Worm (Caenorhabditis elegans) whole organism, L3 larva: Measurements from ENCODE around the gene W02B12.12.

Source experiments
- ama-1 ChIP-seq: fragments of 150-350 bp; optimal IDR thresholded peaks from 2 replicates; lab custom pipeline; 2018
- ceh-16 ChIP-seq: sonication (generic microtip); optimal IDR thresholded peaks from 2 replicates; lab custom pipeline; 2017; ENCODE audit warnings: missing biosample characterization, missing genetic modification characterization
- ceh-28 ChIP-seq: fragments of 150-350 bp; optimal IDR thresholded peaks from 2 replicates; lab custom pipeline; 2014; ENCODE audit warnings: missing biosample characterization, missing genetic modification reagents, missing genetic modification characterization
- ceh-82 ChIP-seq: fragments of 150-350 bp; optimal IDR thresholded peaks from 2 replicates; lab custom pipeline; 2014; ENCODE audit warnings: missing biosample characterization, missing genetic modification characterization
- egl-27 ChIP-seq: sonication (generic microtip); optimal IDR thresholded peaks from 4 replicates; lab custom pipeline; 2017; ENCODE audit warnings: missing biosample characterization, missing genetic modification reagents, missing genetic modification characterization
- egl-5 ChIP-seq: fragments of 150-350 bp; optimal IDR thresholded peaks from 2 replicates; lab custom pipeline; 2017; ENCODE audit warnings: missing biosample characterization, missing genetic modification reagents, missing genetic modification characterization, inconsistent platforms
- elt-1 ChIP-seq: fragments of 150-350 bp; optimal IDR thresholded peaks from 2 replicates; lab custom pipeline; 2014; ENCODE audit warnings: missing biosample characterization, missing genetic modification characterization
- elt-2 ChIP-seq: sonication (generic microtip); optimal IDR thresholded peaks from 2 replicates; lab custom pipeline; 2016; ENCODE audit warnings: missing genetic modification reagents, mild to moderate bottlenecking, missing genetic modification characterization, missing compliant biosample characterization
- eor-1 ChIP-seq, 2 experiments: fragments of 150-350 bp; optimal IDR thresholded peaks; 2 replicates each; lab custom pipeline; 2014 to 2018; ENCODE audit warnings: missing biosample characterization in 2 of 2, missing genetic modification characterization in 2 of 2
- fkh-10 ChIP-seq: sonication (generic microtip); optimal IDR thresholded peaks from 2 replicates; lab custom pipeline; 2017; ENCODE audit warnings: missing biosample characterization, missing genetic modification reagents, missing genetic modification characterization
- jun-1 ChIP-seq: fragments of 150-350 bp; optimal IDR thresholded peaks from 2 replicates; lab custom pipeline; 2014; ENCODE audit warnings: missing biosample characterization, missing genetic modification reagents, missing genetic modification characterization
- lin-39 ChIP-seq: fragments of 150-350 bp; optimal IDR thresholded peaks from 2 replicates; lab custom pipeline; 2018; ENCODE audit warnings: missing biosample characterization, missing genetic modification reagents, missing genetic modification characterization
- lsy-12 ChIP-seq: sonication (generic microtip); optimal IDR thresholded peaks from 2 replicates; lab custom pipeline; 2016; ENCODE audit warnings: mild to moderate bottlenecking, missing genetic modification characterization, missing compliant biosample characterization
- mdl-1 ChIP-seq: fragments of 150-350 bp; optimal IDR thresholded peaks from 2 replicates; lab custom pipeline; 2014; ENCODE audit warnings: missing biosample characterization, missing genetic modification characterization
- nfya-1 ChIP-seq: sonication (generic microtip); optimal IDR thresholded peaks from 2 replicates; lab custom pipeline; 2017; ENCODE audit warnings: missing genetic modification characterization, mild to moderate bottlenecking, missing compliant biosample characterization, antibody characterized with exemption, moderate library complexity; ENCODE audit not compliant: insufficient read depth
- nhr-11 ChIP-seq: fragments of 150-350 bp; optimal IDR thresholded peaks from 2 replicates; lab custom pipeline; 2014; ENCODE audit warnings: missing biosample characterization, missing genetic modification characterization
- nhr-12 ChIP-seq: fragments of 150-350 bp; optimal IDR thresholded peaks from 2 replicates; lab custom pipeline; 2014; ENCODE audit warnings: missing biosample characterization, missing genetic modification characterization
- nhr-23 ChIP-seq: fragments of 150-350 bp; optimal IDR thresholded peaks from 2 replicates; lab custom pipeline; 2014; ENCODE audit warnings: missing biosample characterization, missing genetic modification reagents, missing genetic modification characterization
- nhr-237 ChIP-seq: fragments of 150-350 bp; optimal IDR thresholded peaks from 2 replicates; lab custom pipeline; 2014; ENCODE audit warnings: missing biosample characterization, missing genetic modification characterization
- nhr-25 ChIP-seq: sonication (generic microtip); optimal IDR thresholded peaks from 2 replicates; lab custom pipeline; 2017; ENCODE audit warnings: missing biosample characterization, missing genetic modification characterization
- nhr-28 ChIP-seq: fragments of 150-350 bp; optimal IDR thresholded peaks from 2 replicates; lab custom pipeline; 2014; ENCODE audit warnings: missing biosample characterization, missing genetic modification characterization
- nhr-43 ChIP-seq: sonication (generic microtip); optimal IDR thresholded peaks from 2 replicates; lab custom pipeline; 2016; ENCODE audit warnings: mild to moderate bottlenecking, missing genetic modification characterization, missing compliant biosample characterization; ENCODE audit not compliant: poor library complexity, severe bottlenecking
- pha-4 ChIP-seq: fragments of 150-350 bp; optimal IDR thresholded peaks from 2 replicates; lab custom pipeline; 2014; ENCODE audit warnings: missing biosample characterization, missing genetic modification reagents, missing genetic modification characterization
- pqm-1 ChIP-seq: fragments of 150-350 bp; optimal IDR thresholded peaks from 2 replicates; lab custom pipeline; 2017; ENCODE audit warnings: missing biosample characterization, missing genetic modification characterization, inconsistent platforms
- sea-2 ChIP-seq: fragments of 150-350 bp; sonication (generic microtip); optimal IDR thresholded peaks from 4 replicates; lab custom pipeline; 2014; ENCODE audit warnings: missing biosample characterization, missing genetic modification reagents, missing genetic modification characterization
- skn-1 ChIP-seq: fragments of 150-350 bp; optimal IDR thresholded peaks from 2 replicates; lab custom pipeline; 2014; ENCODE audit warnings: missing biosample characterization, missing genetic modification characterization
- tbx-2 ChIP-seq: sonication (generic microtip); optimal IDR thresholded peaks from 2 replicates; lab custom pipeline; 2016; ENCODE audit warnings: mild to moderate bottlenecking, missing genetic modification characterization, missing compliant biosample characterization
- zag-1 ChIP-seq: fragments of 150-350 bp; optimal IDR thresholded peaks from 2 replicates; lab custom pipeline; 2014; ENCODE audit warnings: missing biosample characterization, missing genetic modification characterization
- ztf-11 ChIP-seq: fragments of 150-350 bp; optimal IDR thresholded peaks from 2 replicates; lab custom pipeline; 2014; ENCODE audit warnings: missing biosample characterization, missing genetic modification characterization
- ztf-4 ChIP-seq: fragments of 150-350 bp; optimal IDR thresholded peaks from 2 replicates; lab custom pipeline; 2014; ENCODE audit warnings: missing biosample characterization, missing genetic modification characterization

Gene W02B12.12

DNA sequence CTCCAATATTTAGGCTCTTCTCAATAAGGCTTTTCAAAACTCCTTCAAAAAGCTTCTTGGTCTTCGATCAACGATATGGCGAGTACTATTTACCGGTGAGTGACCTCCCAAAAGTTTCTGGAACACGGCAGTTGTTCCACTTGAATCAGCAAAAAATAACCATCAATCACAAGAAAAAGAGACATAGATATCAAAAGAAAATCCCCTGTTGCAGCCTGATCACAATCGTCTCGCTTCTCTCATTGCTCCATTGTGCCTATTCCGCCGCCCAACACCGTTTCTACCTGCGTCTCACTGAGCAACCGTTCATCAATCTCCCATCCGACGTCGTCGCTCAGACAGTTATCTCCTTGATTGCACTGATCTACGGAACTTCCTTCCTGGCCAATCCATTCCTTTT lies 17.8 kb upstream of the W02B12.12 start, which contains the start of gene emc-5:
Gene emc-5 (plus strand): TSS at position 14 of the 400 bp plus-strand sequence.
- TF ChIP-seq skn-1 (no peak), nfya-1 (tag; lab: Kevin White, UChicago) (peak; percentile 21), lin-39 (peak; percentile 69)

DNA sequence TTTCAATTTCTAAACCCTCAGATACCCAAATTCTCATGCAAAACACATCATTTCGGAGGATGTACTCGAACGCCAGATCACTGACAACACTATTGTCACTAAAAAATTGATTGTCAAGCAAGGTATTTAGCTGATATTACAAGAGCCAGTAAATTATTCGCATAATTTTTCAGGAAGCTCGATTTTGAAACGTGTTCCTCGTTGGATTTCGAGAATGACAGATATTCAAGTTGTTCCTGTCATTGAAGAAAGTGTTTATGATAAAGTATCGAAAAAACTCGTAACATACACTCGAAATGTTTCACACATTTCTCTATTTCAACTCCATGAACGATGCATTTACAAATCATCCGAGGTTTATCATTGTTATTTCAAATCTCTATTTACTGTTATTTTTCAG lies 16.8 kb upstream of the W02B12.12 start:
- no peak for TF ChIP-seq nhr-25 (tag; lab: Kevin White, UChicago)
- TF ChIP-seq zag-1 (tag; lab: Kevin White, UChicago): no peak
- no peak for TF ChIP-seq nhr-11 (tag; lab: Kevin White, UChicago)
- TF ChIP-seq nhr-28 (tag; lab: Kevin White, UChicago): no peak
- TF ChIP-seq jun-1 (tag; lab: Kevin White, UChicago): no peak
- TF ChIP-seq nhr-43 (tag; lab: Kevin White, UChicago): no peak
- no peak for TF ChIP-seq eor-1 (tag; optimal IDR thresholded peaks at IDR 0.05; lab: Kevin White, UChicago)
- TF ChIP-seq ama-1 (lab: Kevin White, UChicago): no peak
- TF ChIP-seq lsy-12: no peak
- TF ChIP-seq pha-4 (tag; lab: Kevin White, UChicago): no peak
- no peak for TF ChIP-seq ztf-11 (tag; lab: Kevin White, UChicago)
- no peak for TF ChIP-seq nhr-12
- no peak for TF ChIP-seq mdl-1 (tag; lab: Kevin White, UChicago)
- no peak for TF ChIP-seq ceh-16 (tag; lab: Kevin White, UChicago)
- TF ChIP-seq ztf-4: no peak
- no peak for TF ChIP-seq fkh-10 (GFP tag; lab: Kevin White, UChicago)
- TF ChIP-seq, all 47 proteins: peak for 0

DNA sequence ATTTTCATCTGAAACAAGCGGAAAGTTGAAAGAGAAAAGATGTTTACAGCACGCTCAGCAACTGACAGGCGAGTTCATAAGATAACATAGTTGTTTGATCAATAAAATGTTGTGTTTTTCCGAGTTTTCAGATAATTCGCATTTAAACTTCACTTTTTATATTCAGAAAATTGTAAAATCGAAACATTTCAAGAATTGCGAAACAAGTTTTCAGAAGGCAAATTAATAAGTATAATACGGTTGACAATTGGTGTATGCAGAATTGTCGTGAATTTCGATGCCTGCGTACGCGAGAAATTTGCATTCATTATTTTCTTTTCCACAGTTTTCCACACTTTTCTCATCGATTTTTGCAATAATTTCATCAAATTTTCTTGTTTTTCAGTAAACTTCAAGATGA lies 16.3 kb upstream of the W02B12.12 start, which contains the start of the genes ooc-3 and B0334.4:
Gene ooc-3 (minus strand): TSS at position 15 of the 400 bp plus-strand sequence.
Gene B0334.4 (plus strand): TSS at position 386 of the 400 bp plus-strand sequence.
- TF ChIP-seq nhr-23 (tag; lab: Kevin White, UChicago): no peak
- no peak for TF ChIP-seq nhr-11 (tag; lab: Kevin White, UChicago)
- TF ChIP-seq elt-2: no peak
- no peak for TF ChIP-seq ceh-16 (tag; lab: Kevin White, UChicago)
- peak; percentile 11 for TF ChIP-seq egl-5 (tag; lab: Kevin White, UChicago)
- peak; percentile 70 for TF ChIP-seq pha-4 (tag; lab: Kevin White, UChicago)
- TF ChIP-seq nfya-1 (tag; lab: Kevin White, UChicago): peak; percentile 72
- TF ChIP-seq skn-1: peak; percentile 56

DNA sequence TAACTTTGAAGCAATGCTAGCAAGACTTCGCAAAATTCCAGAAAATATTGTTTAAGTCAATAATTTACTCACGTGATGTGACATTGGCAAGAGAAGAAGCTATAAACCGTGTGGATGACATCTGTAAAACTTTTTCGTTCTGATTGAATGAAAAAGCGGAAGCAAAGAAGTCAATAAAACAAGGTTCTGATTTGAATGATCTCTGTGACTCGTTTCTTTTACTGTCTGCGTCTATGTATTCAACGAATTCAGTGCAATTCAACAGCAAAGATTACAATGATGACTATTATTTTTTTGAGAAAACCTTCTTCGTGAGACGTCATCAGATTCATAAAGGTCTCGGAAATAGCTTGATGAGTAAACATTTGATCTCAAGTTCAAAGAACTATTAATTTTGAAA lies 13.9 kb upstream of the W02B12.12 start, which contains the start of gene hacl-1:
Gene hacl-1 (minus strand): TSS at position 121 of the 400 bp plus-strand sequence.
- TF ChIP-seq nhr-25 (tag; lab: Kevin White, UChicago) (peak; percentile 87), nhr-28 (tag; lab: Kevin White, UChicago) (no peak), nhr-23 (tag; lab: Kevin White, UChicago) (peak; percentile 38), ama-1 (lab: Kevin White, UChicago) (no peak), lsy-12 (peak; percentile 7), pqm-1 (tag; lab: Kevin White, UChicago) (peak; percentile 62), nhr-237 (tag; lab: Kevin White, UChicago) (no peak), ceh-28 (tag; lab: Kevin White, UChicago) (peak; percentile 9), nfya-1 (tag; lab: Kevin White, UChicago) (peak; percentile 1), jun-1 (tag; lab: Kevin White, UChicago) (peak; percentile 4)

DNA sequence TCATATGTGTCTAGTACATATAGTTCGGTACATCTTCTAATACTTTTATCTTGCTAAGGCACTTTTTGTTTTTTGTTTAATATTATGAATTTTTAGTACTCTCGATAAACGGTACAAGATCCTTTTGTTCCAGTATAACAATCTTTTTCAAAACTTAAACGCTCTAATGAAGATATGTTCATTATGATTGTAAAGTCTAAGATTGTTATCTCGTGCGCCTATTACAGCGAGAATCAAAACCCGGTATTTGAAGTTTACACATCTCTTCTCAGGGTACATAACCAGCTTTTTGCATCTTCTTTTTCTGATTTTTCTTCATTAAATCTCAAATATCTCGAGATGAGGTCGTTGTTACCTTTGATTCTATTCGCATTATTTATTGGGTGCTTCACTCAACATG lies 9.0 kb upstream of the W02B12.12 start, which contains the start of gene B0334.13:
Gene B0334.13 (plus strand): TSS at position 301 of the 400 bp plus-strand sequence.
- no peak for TF ChIP-seq tbx-2 (tag; lab: Kevin White, UChicago)
- peak; percentile 43 for TF ChIP-seq nhr-25 (tag; lab: Kevin White, UChicago)
- TF ChIP-seq ceh-82 (tag; lab: Kevin White, UChicago): no peak
- TF ChIP-seq elt-1 (tag; lab: Kevin White, UChicago): peak; percentile 13

DNA sequence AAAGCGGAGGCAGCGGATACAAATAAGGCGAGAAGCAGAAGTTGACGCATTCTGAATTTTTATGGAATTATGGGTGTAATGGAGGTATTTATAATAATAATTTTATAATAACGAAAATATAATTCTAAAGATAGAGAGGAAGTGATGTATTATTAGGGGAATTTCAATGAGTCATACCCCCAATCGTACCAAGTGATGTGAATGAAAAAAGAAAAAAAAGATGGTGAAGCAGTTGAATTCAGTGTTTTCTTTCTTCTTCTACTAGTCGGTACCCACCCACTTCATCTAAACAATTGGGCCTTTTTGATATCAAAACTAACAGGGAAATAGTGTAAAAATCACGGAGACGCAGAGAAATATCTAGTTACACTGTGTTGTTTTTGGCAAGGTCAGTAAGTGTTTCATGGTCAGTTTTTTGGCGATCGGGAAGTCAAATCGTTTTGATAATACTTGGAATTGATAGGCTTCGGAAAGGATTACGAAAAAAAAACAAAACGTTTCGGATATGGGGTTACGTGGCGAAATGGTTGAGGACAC lies 7.8 kb upstream of the W02B12.12 start, which contains the start of gene ttr-18:
Gene ttr-18 (minus strand): TSS at position 51 of the 537 bp plus-strand sequence.
- peak; percentile 37 for TF ChIP-seq nhr-25 (tag; lab: Kevin White, UChicago)
- TF ChIP-seq nhr-23 (tag; lab: Kevin White, UChicago): peak; percentile 4
- peak; percentile 12 for TF ChIP-seq egl-27 (tag; lab: Kevin White, UChicago)
- TF ChIP-seq sea-2 (GFP tag; lab: Kevin White, UChicago): no peak
- no peak for TF ChIP-seq nhr-12
